Fruit fly (Drosophila melanogaster) whole organism, embryonic: Measurements from ENCODE around the gene CG5853.

Experiments
- Atf-2 ChIP-seq: fragments of 200-800 bp; sonication (Bioruptor generic); optimal IDR thresholded peaks from 2 replicates; lab custom pipeline; 2016; ENCODE audit warnings: missing biosample characterization, missing genetic modification characterization
- Bdp1 ChIP-seq: fragments of 200-800 bp; sonication (Bioruptor generic); optimal IDR thresholded peaks from 3 replicates; lab custom pipeline; 2016; ENCODE audit warnings: missing biosample characterization, missing genetic modification characterization
- Bteb2 ChIP-seq: fragments of 200-800 bp; sonication (Bioruptor generic); optimal IDR thresholded peaks from 2 replicates; lab custom pipeline; 2016; ENCODE audit warnings: missing biosample characterization, missing genetic modification characterization
- CG10209 ChIP-seq: fragments of 200-800 bp; sonication (Bioruptor generic); optimal IDR thresholded peaks from 3 replicates; lab custom pipeline; 2017; ENCODE audit warnings: missing biosample characterization, mild to moderate bottlenecking, missing genetic modification characterization, missing genetic modification reagents
- CG10274 ChIP-seq: fragments of 200-800 bp; sonication (Bioruptor generic); optimal IDR thresholded peaks from 3 replicates; lab custom pipeline; 2017; ENCODE audit warnings: missing biosample characterization, mild to moderate bottlenecking, missing genetic modification characterization
- CG10654 ChIP-seq: fragments of 200-800 bp; sonication (Bioruptor generic); optimal IDR thresholded peaks from 2 replicates; lab custom pipeline; 2016; ENCODE audit warnings: missing biosample characterization, missing genetic modification characterization
- CG11504 ChIP-seq: fragments of 200-800 bp; sonication (Bioruptor generic); optimal IDR thresholded peaks from 3 replicates; lab custom pipeline; 2019; ENCODE audit warnings: missing biosample characterization, mild to moderate bottlenecking, missing genetic modification characterization, moderate library complexity
- CG11560 ChIP-seq: fragments of 200-800 bp; sonication (Bioruptor generic); IDR thresholded peaks from 3 replicates; pipeline ENCODE4 v1.3.6; 2022; ENCODE audit warnings: missing biosample characterization, missing genetic modification characterization
- CG11696 ChIP-seq: fragments of 200-800 bp; sonication (Bioruptor generic); IDR thresholded peaks from 2 replicates; pipeline ENCODE4 v1.3.6; 2022; ENCODE audit warnings: missing biosample characterization, missing genetic modification characterization
- CG12104 ChIP-seq: fragments of 200-800 bp; sonication (Bioruptor generic); optimal IDR thresholded peaks from 3 replicates; lab custom pipeline; 2016; ENCODE audit warnings: missing biosample characterization, missing genetic modification characterization
- CG13287 ChIP-seq: fragments of 200-800 bp; sonication (Bioruptor generic); IDR thresholded peaks from 2 replicates; pipeline ENCODE4 v1.3.6; 2022; ENCODE audit warnings: missing biosample characterization, missing genetic modification characterization; ENCODE audit not compliant: partially characterized antibody
- CG13296 ChIP-seq: fragments of 200-800 bp; sonication (Bioruptor generic); optimal IDR thresholded peaks from 3 replicates; lab custom pipeline; 2018; ENCODE audit warnings: missing biosample characterization, mild to moderate bottlenecking, missing genetic modification characterization
- CG15479 ChIP-seq: fragments of 200-800 bp; sonication (Bioruptor generic); optimal IDR thresholded peaks from 3 replicates; lab custom pipeline; 2019; ENCODE audit warnings: missing biosample characterization, mild to moderate bottlenecking, missing genetic modification characterization, moderate library complexity
- CG1647 ChIP-seq: fragments of 200-800 bp; sonication (Bioruptor generic); optimal IDR thresholded peaks from 3 replicates; lab custom pipeline; 2016; ENCODE audit warnings: missing biosample characterization, missing genetic modification characterization
- CG17359 ChIP-seq: fragments of 200-800 bp; sonication (Bioruptor generic); optimal IDR thresholded peaks from 3 replicates; lab custom pipeline; 2018; ENCODE audit warnings: missing biosample characterization, mild to moderate bottlenecking, missing genetic modification characterization, moderate library complexity
- CG17802 ChIP-seq: fragments of 200-800 bp; sonication (Bioruptor generic); optimal IDR thresholded peaks from 2 replicates; lab custom pipeline; 2018; ENCODE audit warnings: missing biosample characterization, mild to moderate bottlenecking, missing genetic modification characterization, moderate library complexity
- CG17829 ChIP-seq: fragments of 200-800 bp; optimal IDR thresholded peaks from 2 replicates; lab custom pipeline; 2019; ENCODE audit warnings: missing biosample characterization, mild to moderate bottlenecking, missing genetic modification characterization, moderate library complexity
- CG33557 ChIP-seq: fragments of 200-800 bp; sonication (Bioruptor generic); optimal IDR thresholded peaks from 2 replicates; lab custom pipeline; 2019; ENCODE audit warnings: missing biosample characterization, mild to moderate bottlenecking, missing genetic modification characterization, moderate library complexity
- CG34376 ChIP-seq: fragments of 200-800 bp; sonication (Bioruptor generic); optimal IDR thresholded peaks from 2 replicates; lab custom pipeline; 2018; ENCODE audit warnings: missing biosample characterization, mild to moderate bottlenecking, missing genetic modification characterization
- CG6175 ChIP-seq: fragments of 200-800 bp; sonication (Bioruptor generic); IDR thresholded peaks from 3 replicates; pipeline ENCODE4 v1.3.6; 2022; ENCODE audit warnings: missing biosample characterization, missing genetic modification characterization
- CG6654 ChIP-seq: fragments of 200-800 bp; sonication (Bioruptor generic); optimal IDR thresholded peaks from 2 replicates; lab custom pipeline; 2017; ENCODE audit warnings: missing biosample characterization, mild to moderate bottlenecking, missing genetic modification characterization
- CG8359 ChIP-seq: fragments of 200-800 bp; sonication (Bioruptor generic); optimal IDR thresholded peaks from 2 replicates; lab custom pipeline; 2017; ENCODE audit warnings: missing biosample characterization, mild to moderate bottlenecking, missing genetic modification characterization, borderline replicate concordance
- CG8765 ChIP-seq: fragments of 200-800 bp; sonication (Bioruptor generic); IDR thresholded peaks from 2 replicates; pipeline ENCODE4 v1.3.6; 2022; ENCODE audit warnings: missing biosample characterization, missing genetic modification characterization
- CTCF ChIP-seq: fragments of 200-800 bp; sonication (Bioruptor generic); optimal IDR thresholded peaks from 2 replicates; lab custom pipeline; 2017; ENCODE audit warnings: missing biosample characterization, mild to moderate bottlenecking, missing genetic modification characterization, moderate library complexity
- D19B ChIP-seq: fragments of 200-800 bp; sonication (Bioruptor generic); optimal IDR thresholded peaks from 2 replicates; lab custom pipeline; 2017; ENCODE audit warnings: missing biosample characterization, mild to moderate bottlenecking, missing genetic modification characterization
- Dad ChIP-seq: fragments of 200-800 bp; sonication (Bioruptor generic); optimal IDR thresholded peaks from 3 replicates; lab custom pipeline; 2016; ENCODE audit warnings: missing biosample characterization, missing genetic modification characterization
- Deaf1 ChIP-seq: fragments of 200-800 bp; optimal IDR thresholded peaks from 3 replicates; lab custom pipeline; 2019; ENCODE audit warnings: missing biosample characterization, mild to moderate bottlenecking, missing genetic modification characterization, moderate library complexity
- Doc3 ChIP-seq: fragments of 200-800 bp; sonication (Bioruptor generic); IDR thresholded peaks from 3 replicates; pipeline ENCODE4 v1.3.6; 2022; ENCODE audit warnings: missing biosample characterization, missing genetic modification characterization; ENCODE audit not compliant: partially characterized antibody
- HLHmδ ChIP-seq: fragments of 200-800 bp; sonication (Bioruptor generic); optimal IDR thresholded peaks from 2 replicates; lab custom pipeline; 2018; ENCODE audit warnings: missing biosample characterization, mild to moderate bottlenecking, missing genetic modification characterization, moderate library complexity
- Hr3 ChIP-seq: fragments of 200-800 bp; sonication (Bioruptor generic); optimal IDR thresholded peaks from 3 replicates; lab custom pipeline; 2016; ENCODE audit warnings: missing biosample characterization, missing genetic modification characterization
- Hr78 ChIP-seq, 2 experiments: fragments of 200-800 bp in 1 of 2; fragments of >200 bp in 1 of 2; sonication (Bioruptor generic) in 1 of 2; optimal IDR thresholded peaks; 2 replicates each; lab custom pipeline; 2017 to 2019; ENCODE audit warnings: missing biosample characterization in 2 of 2, missing genetic modification characterization in 2 of 2, mild to moderate bottlenecking in 1 of 2, moderate library complexity in 1 of 2
- MESR4 ChIP-seq: fragments of 200-800 bp; sonication (Bioruptor generic); optimal IDR thresholded peaks from 2 replicates; lab custom pipeline; 2018; ENCODE audit warnings: missing biosample characterization, mild to moderate bottlenecking, missing genetic modification characterization, moderate library complexity
- Oli ChIP-seq: fragments of 200-800 bp; sonication (Bioruptor generic); optimal IDR thresholded peaks from 2 replicates; lab custom pipeline; 2018; ENCODE audit warnings: missing biosample characterization, mild to moderate bottlenecking, missing genetic modification characterization, moderate library complexity
- Rfx ChIP-seq: fragments of 200-800 bp; sonication (Bioruptor generic); IDR thresholded peaks from 2 replicates; pipeline ENCODE4 v1.3.6; 2022; ENCODE audit warnings: missing biosample characterization, missing genetic modification characterization
- Vsx1 ChIP-seq: fragments of 200-800 bp; sonication (Bioruptor generic); optimal IDR thresholded peaks from 2 replicates; lab custom pipeline; 2017; ENCODE audit warnings: missing biosample characterization, mild to moderate bottlenecking, missing genetic modification characterization, missing genetic modification reagents
- al ChIP-seq: fragments of 200-800 bp; sonication (Bioruptor generic); IDR thresholded peaks from 2 replicates; pipeline ENCODE4 v1.3.6; 2022; ENCODE audit warnings: missing biosample characterization, missing genetic modification characterization
- corto ChIP-seq: fragments of 200-800 bp; sonication (Bioruptor generic); optimal IDR thresholded peaks from 2 replicates; lab custom pipeline; 2016; ENCODE audit warnings: missing biosample characterization, mild to moderate bottlenecking, missing genetic modification characterization, moderate library complexity
- croc ChIP-seq: fragments of 200-800 bp; sonication (Bioruptor generic); conservative IDR thresholded peaks from 3 replicates; pipeline ENCODE4 v1.3.6; 2022; ENCODE audit warnings: missing biosample characterization, missing genetic modification characterization
- exex ChIP-seq: fragments of 200-800 bp; sonication (Bioruptor generic); optimal IDR thresholded peaks from 4 replicates; lab custom pipeline; 2018; ENCODE audit warnings: missing biosample characterization, mild to moderate bottlenecking, missing genetic modification characterization, moderate library complexity
- gfzf ChIP-seq: fragments of 200-800 bp; sonication (Bioruptor generic); optimal IDR thresholded peaks from 2 replicates; lab custom pipeline; 2016; ENCODE audit warnings: missing biosample characterization, mild to moderate bottlenecking, missing genetic modification characterization, moderate library complexity
- hkb ChIP-seq, 2 experiments: fragments of 200-800 bp in 1 of 2; fragments of >200 bp in 1 of 2; sonication (Bioruptor generic) in 1 of 2; IDR thresholded peaks in 1 of 2; optimal IDR thresholded peaks in 1 of 2; 2 replicates each; pipeline versions ENCODE4 v1.3.6 to Lab custom; 2017 to 2022; ENCODE audit warnings: missing biosample characterization in 1 of 2, missing genetic modification characterization in 1 of 2
- nerfin-2 ChIP-seq: fragments of 200-800 bp; sonication (Bioruptor generic); IDR thresholded peaks from 2 replicates; pipeline ENCODE4 v1.3.6; 2022; ENCODE audit warnings: missing biosample characterization, missing genetic modification characterization; ENCODE audit not compliant: partially characterized antibody
- pb ChIP-seq: fragments of 200-800 bp; sonication (Bioruptor generic); optimal IDR thresholded peaks from 3 replicates; lab custom pipeline; 2016; ENCODE audit warnings: missing biosample characterization, missing genetic modification characterization
- phol ChIP-seq: fragments of 200-800 bp; sonication (Bioruptor generic); optimal IDR thresholded peaks from 3 replicates; lab custom pipeline; 2018; ENCODE audit warnings: missing biosample characterization, mild to moderate bottlenecking, missing genetic modification characterization, moderate library complexity
- sd ChIP-seq: fragments of 200-800 bp; sonication (Bioruptor generic); optimal IDR thresholded peaks from 3 replicates; lab custom pipeline; 2018; ENCODE audit warnings: missing biosample characterization, mild to moderate bottlenecking, missing genetic modification characterization, moderate library complexity
- trem ChIP-seq: fragments of 200-800 bp; optimal IDR thresholded peaks from 3 replicates; lab custom pipeline; 2019; ENCODE audit warnings: missing biosample characterization, mild to moderate bottlenecking, missing genetic modification characterization, moderate library complexity
- trh ChIP-seq: fragments of 200-800 bp; sonication (Bioruptor generic); optimal IDR thresholded peaks from 2 replicates; lab custom pipeline; 2016; ENCODE audit warnings: missing biosample characterization, missing genetic modification characterization
- ttk ChIP-seq: fragments of 200-800 bp; sonication (Bioruptor generic); IDR thresholded peaks from 2 replicates; pipeline ENCODE4 v2.1.2; 2022; ENCODE audit warnings: missing biosample characterization, missing genetic modification characterization
- twi ChIP-seq: fragments of 200-800 bp; optimal IDR thresholded peaks from 2 replicates; lab custom pipeline; 2019; ENCODE audit warnings: missing biosample characterization, mild to moderate bottlenecking, missing genetic modification characterization, moderate library complexity
- yki ChIP-seq: fragments of >200 bp; optimal IDR thresholded peaks from 3 replicates; lab custom pipeline; 2018

CG5853 gene

DNA sequence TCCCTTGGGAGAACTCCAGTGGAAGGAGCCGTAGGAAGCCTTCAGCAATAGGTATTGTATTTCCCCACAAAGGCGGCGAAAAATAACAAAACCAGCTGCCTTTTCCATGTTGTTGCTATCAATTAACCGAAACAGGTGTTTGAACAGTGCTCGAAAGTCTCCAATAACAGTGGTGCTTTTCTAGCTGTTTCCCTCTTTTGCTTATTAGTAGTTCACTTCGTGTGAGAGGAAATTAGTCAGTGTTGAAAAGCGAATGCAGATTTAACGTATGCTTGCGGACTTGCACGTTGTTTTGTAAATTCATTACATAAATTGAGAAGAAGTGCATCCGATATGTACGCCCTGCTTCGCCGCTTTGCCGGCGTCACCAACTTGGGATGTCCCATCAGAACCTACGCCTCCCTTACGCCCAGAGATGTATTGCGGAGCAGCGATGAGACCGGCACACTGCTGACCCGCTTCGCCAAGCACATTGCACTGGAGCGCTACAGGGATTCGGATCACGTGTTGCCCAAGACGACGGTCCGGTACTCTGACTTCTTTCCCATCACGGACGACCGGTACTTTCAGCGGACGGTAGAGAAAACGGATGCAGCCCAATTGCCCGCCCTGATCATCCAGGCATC lies 8.7 kb downstream of the CG5853 start, which contains the start of the genes Datp and CG4619 (continued):
- peak; percentile 12 for TF ChIP-seq CG10654 (GFP tag; lab: Kevin White, UChicago)
- no peak for TF ChIP-seq Doc3
- no peak for TF ChIP-seq D19B (GFP tag; lab: Kevin White, UChicago)
- no peak for TF ChIP-seq pb (GFP tag; lab: Kevin White, UChicago)
- TF ChIP-seq Bteb2 (GFP tag; lab: Kevin White, UChicago): no peak
- TF ChIP-seq al (GFP tag; lab: Robert Waterston, UW): no peak; the same call in 1 of the 2 replicates
- TF ChIP-seq CG13287 (GFP tag; lab: Robert Waterston, UW): peak; percentile 26; the same call in 1 of the 2 replicates
- peak; percentile 68 for TF ChIP-seq MESR4 (GFP tag; lab: Kevin White, UChicago)
- TF ChIP-seq CG15479 (GFP tag; lab: Kevin White, UChicago): no peak
- peak; percentile 39 for TF ChIP-seq phol (tag; lab: Kevin White, UChicago)
- TF ChIP-seq Deaf1: no peak
- TF ChIP-seq trh: no peak
- peak; percentile 77 for TF ChIP-seq exex (tag; lab: Kevin White, UChicago)
- peak; percentile 32 for TF ChIP-seq trem (tag; lab: Kevin White, UChicago)
- TF ChIP-seq CTCF (GFP tag; lab: Kevin White, UChicago): no peak
- TF ChIP-seq Oli (tag; lab: Kevin White, UChicago): no peak
- no peak for TF ChIP-seq CG17359
- no peak for TF ChIP-seq gfzf (GFP tag; lab: Kevin White, UChicago)
- TF ChIP-seq CG17829 (tag; lab: Kevin White, UChicago): no peak
- no peak for TF ChIP-seq ttk (GFP tag; lab: Robert Waterston, UW)
- TF ChIP-seq corto (GFP tag; lab: Kevin White, UChicago): no peak
- no peak for TF ChIP-seq twi
- TF ChIP-seq Atf-2: no peak
- TF ChIP-seq CG8765 (GFP tag; lab: Robert Waterston, UW): no peak
- no peak for TF ChIP-seq CG13296 (GFP tag; lab: Kevin White, UChicago)
- no peak for TF ChIP-seq CG10274 (GFP tag; lab: Kevin White, UChicago)
- TF ChIP-seq CG34376 (GFP tag; lab: Kevin White, UChicago): peak; percentile 31
- no peak for TF ChIP-seq sd (tag; lab: Kevin White, UChicago)
- no peak for TF ChIP-seq Hr3 (GFP tag; lab: Kevin White, UChicago)
- TF ChIP-seq CG11560 (tag; lab: Robert Waterston, UW): no peak
- TF ChIP-seq hkb (optimal IDR thresholded peaks at IDR 0.05; lab: Kevin White, UChicago): no peak
- TF ChIP-seq hkb (GFP tag; IDR thresholded peaks at IDR 0.05; lab: Robert Waterston, UW): no peak
- TF ChIP-seq CG1647 (GFP tag; lab: Kevin White, UChicago): peak; percentile 21
- no peak for TF ChIP-seq HLHmδ (GFP tag; lab: Kevin White, UChicago)
- no peak for TF ChIP-seq Hr78 (GFP tag; optimal IDR thresholded peaks at IDR 0.05; lab: Kevin White, UChicago)
- no peak for TF ChIP-seq yki
- TF ChIP-seq CG6654: no peak
- peak; percentile 50 for TF ChIP-seq CG10209 (GFP tag; lab: Kevin White, UChicago)
- TF ChIP-seq CG17802 (tag; lab: Kevin White, UChicago): no peak
- no peak for TF ChIP-seq CG11696 (GFP tag; lab: Robert Waterston, UW)
- no peak for TF ChIP-seq CG6175
- peak; percentile 81 for TF ChIP-seq Rfx (GFP tag; lab: Robert Waterston, UW)
- TF ChIP-seq CG12104: no peak
- no peak for TF ChIP-seq CG11504
- peak; percentile 50 for TF ChIP-seq Dad (GFP tag; lab: Kevin White, UChicago)
- TF ChIP-seq Vsx1 (GFP tag; lab: Kevin White, UChicago): no peak
- peak; percentile 48 for TF ChIP-seq Bdp1 (GFP tag; lab: Kevin White, UChicago)
- TF ChIP-seq CG8359 (GFP tag; lab: Kevin White, UChicago): no peak
- TF ChIP-seq croc (GFP tag; lab: Robert Waterston, UW): peak; percentile 24; the same call in 1 of the 3 replicates
- TF ChIP-seq CG33557 (GFP tag; lab: Kevin White, UChicago): no peak
- TF ChIP-seq nerfin-2 (GFP tag; lab: Robert Waterston, UW): no peak
